Worm (Caenorhabditis elegans) whole organism, L1 larva: Measurements from ENCODE around the gene C14A11.6.
A peak's percentile ranks its signal among the peaks of the same experiment; 100 is the strongest.

ENCODE experiments used
- C16A3.4 ChIP-seq: fragments of 150-350 bp; optimal IDR thresholded peaks from 2 replicates; lab custom pipeline; 2014; ENCODE audit warnings: missing biosample characterization, missing genetic modification characterization
- F16B12.6 ChIP-seq: fragments of 150-350 bp; optimal IDR thresholded peaks from 2 replicates; lab custom pipeline; 2014; ENCODE audit warnings: missing biosample characterization, missing genetic modification characterization
- Y116A8C.19 ChIP-seq: sonication (generic microtip); optimal IDR thresholded peaks from 2 replicates; lab custom pipeline; 2016; ENCODE audit warnings: missing compliant biosample characterization, missing genetic modification characterization, borderline replicate concordance
- aha-1 ChIP-seq: fragments of 150-350 bp; optimal IDR thresholded peaks from 2 replicates; lab custom pipeline; 2014; ENCODE audit warnings: missing biosample characterization, missing genetic modification characterization
- aly-2 ChIP-seq: fragments of 150-350 bp; optimal IDR thresholded peaks from 2 replicates; lab custom pipeline; 2014; ENCODE audit warnings: missing biosample characterization, missing genetic modification characterization
- blmp-1 ChIP-seq: fragments of 150-350 bp; optimal IDR thresholded peaks from 2 replicates; lab custom pipeline; 2014; ENCODE audit warnings: missing biosample characterization, missing genetic modification characterization
- egl-13 ChIP-seq: sonication (generic microtip); optimal IDR thresholded peaks from 2 replicates; lab custom pipeline; 2016; ENCODE audit warnings: missing genotype, missing genetic modification reagents, missing genetic modification characterization, missing compliant biosample characterization
- egl-27 ChIP-seq, 2 experiments: fragments of 150-350 bp in 1 of 2; sonication (generic microtip); optimal IDR thresholded peaks; 3 replicates each; lab custom pipeline; 2017 to 2018; ENCODE audit warnings: missing biosample characterization in 2 of 2, missing genetic modification characterization in 2 of 2, missing genetic modification reagents in 2 of 2
- elt-3 ChIP-seq, 6 experiments: fragments of 150-350 bp in 1 of 6; sonication (generic microtip); optimal IDR thresholded peaks; 2 replicates each; lab custom pipeline; 2017 to 2018; ENCODE audit warnings: missing biosample characterization in 6 of 6, missing genetic modification characterization in 6 of 6, inconsistent platforms in 1 of 6
- ets-5 ChIP-seq: fragments of 200-800 bp; sonication (Bioruptor generic); IDR thresholded peaks from 2 replicates; pipeline ENCODE4 v1.3.6; 2022; ENCODE audit warnings: missing genetic modification characterization, missing compliant biosample characterization
- fkh-8 ChIP-seq: sonication (generic microtip); optimal IDR thresholded peaks from 2 replicates; lab custom pipeline; 2016; ENCODE audit warnings: mild to moderate bottlenecking, missing genetic modification characterization, missing compliant biosample characterization
- fos-1 ChIP-seq: fragments of 150-350 bp; optimal IDR thresholded peaks from 2 replicates; lab custom pipeline; 2014; ENCODE audit warnings: missing biosample characterization, missing genetic modification characterization
- grh-1 ChIP-seq: fragments of 200-800 bp; sonication (Bioruptor generic); IDR thresholded peaks from 2 replicates; pipeline ENCODE4 v1.3.6; 2022; ENCODE audit warnings: missing genetic modification reagents, missing genetic modification characterization, missing compliant biosample characterization
- hlh-4 ChIP-seq: sonication (generic microtip); optimal IDR thresholded peaks from 2 replicates; lab custom pipeline; 2016; ENCODE audit warnings: mild to moderate bottlenecking, missing genetic modification characterization, missing compliant biosample characterization
- hpl-2 ChIP-seq: fragments of 150-350 bp; optimal IDR thresholded peaks from 2 replicates; lab custom pipeline; 2014; ENCODE audit warnings: missing biosample characterization, missing genetic modification reagents, missing genetic modification characterization
- lin-13 ChIP-seq: fragments of 150-350 bp; optimal IDR thresholded peaks from 2 replicates; lab custom pipeline; 2014; ENCODE audit warnings: missing biosample characterization, missing genetic modification reagents, missing genetic modification characterization
- lin-14 ChIP-seq: fragments of 200-800 bp; sonication (Bioruptor generic); optimal IDR thresholded peaks from 2 replicates; lab custom pipeline; 2018; ENCODE audit warnings: mild to moderate bottlenecking, missing genetic modification characterization, moderate library complexity, missing compliant biosample characterization
- lin-15B ChIP-seq: fragments of 150-350 bp; sonication (generic microtip); optimal IDR thresholded peaks from 3 replicates; lab custom pipeline; 2014; ENCODE audit warnings: missing biosample characterization, missing genetic modification characterization
- lin-35 ChIP-seq, 2 experiments: fragments of 150-350 bp; optimal IDR thresholded peaks; 2 replicates each; lab custom pipeline; 2014; ENCODE audit warnings: missing biosample characterization in 2 of 2, missing genetic modification characterization in 2 of 2, missing genetic modification reagents in 2 of 2
- lin-39 ChIP-seq: fragments of 150-350 bp; optimal IDR thresholded peaks from 2 replicates; lab custom pipeline; 2014; ENCODE audit warnings: missing biosample characterization, missing genetic modification reagents, missing genetic modification characterization
- lsy-2 ChIP-seq, 2 experiments: fragments of 150-350 bp; optimal IDR thresholded peaks; 2 replicates each; lab custom pipeline; 2014; ENCODE audit warnings: missing biosample characterization in 2 of 2, missing genetic modification characterization in 2 of 2
- mab-9 ChIP-seq: fragments of 200-800 bp; sonication (Bioruptor generic); IDR thresholded peaks from 2 replicates; pipeline ENCODE4 v1.3.6; 2022; ENCODE audit warnings: missing genetic modification reagents, missing genetic modification characterization, missing compliant biosample characterization
- mdl-1 ChIP-seq, 2 experiments: fragments of 150-350 bp; optimal IDR thresholded peaks; 2 replicates each; lab custom pipeline; 2014 to 2017; ENCODE audit warnings: missing biosample characterization in 2 of 2, missing genetic modification characterization in 2 of 2, inconsistent platforms in 1 of 2
- mep-1 ChIP-seq: fragments of 150-350 bp; optimal IDR thresholded peaks from 2 replicates; lab custom pipeline; 2014; ENCODE audit warnings: missing biosample characterization, missing genetic modification characterization
- nhr-19 ChIP-seq: fragments of 200-800 bp; sonication (Bioruptor generic); conservative IDR thresholded peaks from 2 replicates; pipeline ENCODE4 v1.3.6; 2022; ENCODE audit warnings: missing genetic modification characterization, missing compliant biosample characterization
- nhr-20 ChIP-seq: sonication (generic microtip); optimal IDR thresholded peaks from 2 replicates; lab custom pipeline; 2016; ENCODE audit warnings: mild to moderate bottlenecking, missing genetic modification characterization, missing compliant biosample characterization
- nhr-28 ChIP-seq: fragments of 150-350 bp; optimal IDR thresholded peaks from 2 replicates; lab custom pipeline; 2014; ENCODE audit warnings: missing biosample characterization, missing genetic modification characterization
- nhr-47 ChIP-seq: sonication (generic microtip); optimal IDR thresholded peaks from 2 replicates; lab custom pipeline; 2016; ENCODE audit warnings: mild to moderate bottlenecking, missing genetic modification characterization, moderate library complexity, missing compliant biosample characterization
- nhr-71 ChIP-seq: sonication (generic microtip); optimal IDR thresholded peaks from 2 replicates; lab custom pipeline; 2016; ENCODE audit warnings: mild to moderate bottlenecking, missing genetic modification characterization, moderate library complexity, missing compliant biosample characterization
- nhr-77 ChIP-seq: fragments of 150-350 bp; optimal IDR thresholded peaks from 2 replicates; lab custom pipeline; 2014; ENCODE audit warnings: missing biosample characterization, missing genetic modification characterization
- nhr-85 ChIP-seq: sonication (generic microtip); peaks from one replicate; lab custom pipeline; 2016; ENCODE audit warnings: missing genetic modification characterization, inconsistent platforms, missing compliant biosample characterization
- nhr-90 ChIP-seq: sonication (generic microtip); optimal IDR thresholded peaks from 2 replicates; lab custom pipeline; 2016; ENCODE audit warnings: mild to moderate bottlenecking, missing genetic modification characterization, missing compliant biosample characterization; ENCODE audit not compliant: poor library complexity
- pag-3 ChIP-seq: sonication (generic microtip); optimal IDR thresholded peaks from 2 replicates; lab custom pipeline; 2017; ENCODE audit warnings: missing genetic modification characterization, mild to moderate bottlenecking, missing compliant biosample characterization, antibody characterized with exemption, borderline replicate concordance; ENCODE audit not compliant: insufficient read depth
- pax-3 ChIP-seq: fragments of 200-800 bp; sonication (Bioruptor generic); optimal IDR thresholded peaks from 2 replicates; lab custom pipeline; 2018; ENCODE audit warnings: mild to moderate bottlenecking, missing genetic modification characterization, moderate library complexity, missing compliant biosample characterization
- pqm-1 ChIP-seq: sonication (generic microtip); optimal IDR thresholded peaks from 3 replicates; lab custom pipeline; 2017; ENCODE audit warnings: missing biosample characterization, missing genetic modification characterization
- rnt-1 ChIP-seq: sonication (generic microtip); optimal IDR thresholded peaks from 2 replicates; lab custom pipeline; 2016; ENCODE audit warnings: mild to moderate bottlenecking, missing genetic modification characterization, moderate library complexity, missing compliant biosample characterization
- skn-1 ChIP-seq: fragments of 150-350 bp; optimal IDR thresholded peaks from 2 replicates; lab custom pipeline; 2014; ENCODE audit warnings: missing biosample characterization, missing genetic modification characterization
- snpc-4 ChIP-seq: fragments of 150-350 bp; optimal IDR thresholded peaks from 2 replicates; lab custom pipeline; 2014; ENCODE audit warnings: missing biosample characterization, missing genetic modification characterization
- snu-23 ChIP-seq: sonication (generic microtip); optimal IDR thresholded peaks from 2 replicates; lab custom pipeline; 2016; ENCODE audit warnings: missing genetic modification characterization, missing compliant biosample characterization
- sptf-1 ChIP-seq: fragments of 150-350 bp; optimal IDR thresholded peaks from 2 replicates; lab custom pipeline; 2014; ENCODE audit warnings: missing biosample characterization, missing genetic modification characterization
- tbx-2 ChIP-seq: sonication (generic microtip); optimal IDR thresholded peaks from 2 replicates; lab custom pipeline; 2016; ENCODE audit warnings: missing genetic modification characterization, missing compliant biosample characterization
- tlp-1 ChIP-seq: fragments of 150-350 bp; optimal IDR thresholded peaks from 2 replicates; lab custom pipeline; 2014; ENCODE audit warnings: missing biosample characterization, missing genetic modification characterization
- unc-130 ChIP-seq: fragments of 150-350 bp; optimal IDR thresholded peaks from 2 replicates; lab custom pipeline; 2017; ENCODE audit warnings: missing biosample characterization, missing genetic modification characterization, inconsistent platforms
- unc-30 ChIP-seq: sonication (generic microtip); optimal IDR thresholded peaks from 2 replicates; lab custom pipeline; 2017; ENCODE audit warnings: missing biosample characterization, missing genetic modification characterization
- unc-86 ChIP-seq: sonication (generic microtip); optimal IDR thresholded peaks from 2 replicates; lab custom pipeline; 2016; ENCODE audit warnings: missing genetic modification characterization, missing compliant biosample characterization
- unc-98 ChIP-seq: fragments of 200-800 bp; sonication (Bioruptor generic); IDR thresholded peaks from 2 replicates; pipeline ENCODE4 v1.3.6; 2022; ENCODE audit warnings: missing genetic modification characterization, missing compliant biosample characterization
- xbp-1 ChIP-seq: sonication (generic microtip); optimal IDR thresholded peaks from 2 replicates; lab custom pipeline; 2016; ENCODE audit warnings: missing genetic modification characterization, missing compliant biosample characterization
- zip-4 ChIP-seq: fragments of 200-800 bp; sonication (Bioruptor generic); optimal IDR thresholded peaks from 2 replicates; lab custom pipeline; 2018; ENCODE audit warnings: mild to moderate bottlenecking, missing genetic modification characterization, moderate library complexity, missing compliant biosample characterization

Gene C14A11.6

DNA sequence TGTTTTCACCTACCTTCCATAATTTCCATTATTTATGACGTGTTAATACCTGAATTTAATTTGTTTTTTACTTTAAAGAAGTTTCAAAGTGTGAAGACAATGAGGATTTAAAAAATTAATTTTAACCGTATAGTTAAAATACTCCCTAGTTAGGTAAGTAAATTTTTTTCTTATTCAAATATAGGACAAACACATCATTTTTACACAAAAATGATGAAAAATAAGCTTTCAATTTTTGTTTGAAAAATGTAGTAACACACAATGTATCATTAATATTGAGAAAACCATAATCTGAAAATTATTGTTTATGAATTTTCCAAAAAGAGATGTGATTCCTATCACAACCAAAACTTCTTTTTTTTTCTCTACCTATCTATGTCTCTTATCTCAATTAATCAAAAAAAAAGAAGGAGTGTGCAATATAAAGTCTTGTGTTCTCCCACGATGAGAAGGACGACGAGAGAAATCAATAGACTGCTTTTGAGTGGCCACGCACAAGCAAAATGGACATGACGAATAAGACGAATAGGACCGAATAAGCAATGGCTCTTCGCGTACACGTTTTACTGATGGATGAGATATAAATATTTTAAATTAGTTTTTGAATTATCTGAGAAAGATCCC, at the start of gene C14A11.6:
C14A11.6 (minus strand) TSS at position 51 of the 624 bp plus-strand sequence.
- TF ChIP-seq mab-9 (GFP tag; lab: Robert Waterston, UW) (no peak), hpl-2 (no peak), unc-30 (tag; lab: Kevin White, UChicago) (no peak), mdl-1 (tag; optimal IDR thresholded peaks at IDR 0.05; lab: Kevin White, UChicago) (no peak), nhr-28 (tag; lab: Kevin White, UChicago) (no peak), egl-27 (tag; optimal IDR thresholded peaks at IDR 0.05; lab: Kevin White, UChicago) (no peak), grh-1 (GFP tag; lab: Robert Waterston, UW) (no peak), F16B12.6 (no peak), pqm-1 (tag; lab: Kevin White, UChicago) (no peak), nhr-77 (tag; lab: Kevin White, UChicago) (no peak), zip-4 (GFP tag; lab: Kevin White, UChicago) (no peak), hlh-4 (tag; lab: Kevin White, UChicago) (no peak), tlp-1 (tag; lab: Kevin White, UChicago) (no peak), aha-1 (tag; lab: Kevin White, UChicago) (no peak), fos-1 (tag; lab: Kevin White, UChicago) (no peak), mep-1 (tag; lab: Kevin White, UChicago) (no peak), lin-15B (no peak), egl-13 (tag; lab: Kevin White, UChicago) (no peak), pag-3 (tag; lab: Kevin White, UChicago) (no peak), lin-13 (GFP tag; lab: Kevin White, UChicago) (no peak), ets-5 (GFP tag; lab: Robert Waterston, UW) (no peak), xbp-1 (tag; lab: Kevin White, UChicago) (no peak), nhr-47 (peak; percentile 20), nhr-90 (no peak), fkh-8 (tag; lab: Kevin White, UChicago) (peak; percentile 11), nhr-71 (tag; lab: Kevin White, UChicago) (peak; percentile 12), lin-39 (no peak), aly-2 (no peak), snpc-4 (no peak), lin-35 (GFP tag; optimal IDR thresholded peaks at IDR 0.05; lab: Kevin White, UChicago) (no peak), Y116A8C.19 (tag; lab: Kevin White, UChicago) (no peak), snu-23 (GFP tag; lab: Kevin White, UChicago) (peak; percentile 5), lin-14 (peak; percentile 55), lsy-2 (tag; optimal IDR thresholded peaks at IDR 0.05; lab: Kevin White, UChicago) (peak in 1 of 2 experiments; percentile 5)
- TF ChIP-seq, all 84 proteins: peak for 6

DNA sequence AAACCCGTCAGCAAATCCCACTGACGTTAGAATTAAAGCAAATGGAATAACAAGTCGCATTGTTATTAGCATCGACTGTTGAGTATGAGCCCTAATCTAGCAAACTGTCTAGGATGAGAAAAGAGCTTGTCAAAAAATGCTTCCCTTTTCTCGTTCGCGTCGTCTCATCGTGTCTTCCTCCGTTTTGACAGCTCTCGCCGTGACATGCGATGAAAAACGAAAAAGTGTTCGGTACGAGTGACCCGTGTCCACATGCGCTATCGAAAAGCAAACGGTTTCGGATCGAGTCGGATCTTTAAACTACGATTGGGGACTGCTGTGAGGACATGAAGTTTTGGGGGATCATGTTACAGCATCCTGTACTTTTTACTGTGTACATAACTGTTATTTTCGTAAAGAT, 48.4 kb upstream of the C14A11.6 start, which contains the start of gene comt-1:
comt-1 (minus strand) TSS at position 101 of the 400 bp plus-strand sequence.
- TF ChIP-seq sptf-1 (tag; lab: Kevin White, UChicago) (no peak), nhr-85 (tag; lab: Kevin White, UChicago) (peak; percentile 28)

DNA sequence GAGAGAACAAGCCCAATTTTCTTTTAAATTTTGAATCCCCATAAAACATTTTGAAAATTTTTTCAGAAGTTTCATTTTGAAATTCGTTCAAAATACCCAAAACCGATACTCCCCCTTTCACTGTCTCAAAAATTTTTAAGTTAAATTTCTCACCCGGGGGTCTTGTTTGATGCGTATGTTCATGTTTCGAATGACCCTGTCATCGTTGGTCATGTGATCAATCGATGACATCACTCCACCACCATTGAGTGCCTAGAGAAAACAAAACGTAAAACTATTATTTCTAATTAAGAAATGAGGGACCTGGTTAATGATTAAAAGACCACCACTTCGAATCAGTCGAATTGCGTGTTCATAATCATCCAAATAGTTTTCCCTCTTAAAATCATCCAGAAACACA, 44.4 kb upstream of the C14A11.6 start:
- TF ChIP-seq blmp-1 (tag; lab: Kevin White, UChicago) (peak; percentile 66), nhr-77 (tag; lab: Kevin White, UChicago) (no peak), C16A3.4 (tag; lab: Kevin White, UChicago) (peak; percentile 35), unc-86 (tag; lab: Kevin White, UChicago) (no peak), tbx-2 (tag; lab: Kevin White, UChicago) (no peak), nhr-90 (peak; percentile 72), rnt-1 (tag; lab: Kevin White, UChicago) (peak; percentile 2), lin-35 (GFP tag; optimal IDR thresholded peaks at IDR 0.05; lab: Kevin White, UChicago) (peak in 1 of 2 experiments; percentile 57), lin-14 (peak; percentile 56), nhr-28 (tag; lab: Kevin White, UChicago) (no peak), skn-1 (tag; lab: Kevin White, UChicago) (peak; percentile 34), pax-3 (tag; lab: Kevin White, UChicago) (no peak), nhr-71 (tag; lab: Kevin White, UChicago) (peak; percentile 62), nhr-19 (GFP tag; lab: Robert Waterston, UW) (peak; percentile 44), nhr-85 (tag; lab: Kevin White, UChicago) (peak; percentile 90), unc-98 (GFP tag; lab: Robert Waterston, UW) (no peak), snu-23 (GFP tag; lab: Kevin White, UChicago) (peak; percentile 56), lsy-2 (tag; optimal IDR thresholded peaks at IDR 0.05; lab: Kevin White, UChicago) (peak in 1 of 2 experiments; percentile 9), nhr-47 (peak; percentile 2), mep-1 (tag; lab: Kevin White, UChicago) (peak; percentile 24), elt-3 (tag; optimal IDR thresholded peaks at IDR 0.05; lab: Kevin White, UChicago) (peak in 2 of 6 experiments; percentile 21 to 62), unc-130 (tag; lab: Kevin White, UChicago) (peak; percentile 44), nhr-20 (tag; lab: Kevin White, UChicago) (peak; percentile 58)
